Fruit fly (Drosophila melanogaster): ENCODE data around the gene Kaz.

Kaz gene

dm6 chr3R:24805048-24805447, 24.7 kb downstream of the Kaz start, which contains the start of gene polybromo:
Gene polybromo, minus strand, starts transcription at chr3R:24805259.
- TF ChIP-seq CG32006 (GFP tag; optimal IDR thresholded peaks at IDR 0.05) (no peak), achi (GFP tag; optimal IDR thresholded peaks at IDR 0.05) (no peak), Hr38 (GFP tag; optimal IDR thresholded peaks at IDR 0.05) (no peak), CG7368 (GFP tag; optimal IDR thresholded peaks at IDR 0.05) (no peak), fd85E (GFP tag; optimal IDR thresholded peaks at IDR 0.05) (no peak), CG6808 (GFP tag; optimal IDR thresholded peaks at IDR 0.05) (no peak), CG9139 (GFP tag; optimal IDR thresholded peaks at IDR 0.05) (no peak), Sox15 (GFP tag; optimal IDR thresholded peaks at IDR 0.05) (no peak)

DNA sequence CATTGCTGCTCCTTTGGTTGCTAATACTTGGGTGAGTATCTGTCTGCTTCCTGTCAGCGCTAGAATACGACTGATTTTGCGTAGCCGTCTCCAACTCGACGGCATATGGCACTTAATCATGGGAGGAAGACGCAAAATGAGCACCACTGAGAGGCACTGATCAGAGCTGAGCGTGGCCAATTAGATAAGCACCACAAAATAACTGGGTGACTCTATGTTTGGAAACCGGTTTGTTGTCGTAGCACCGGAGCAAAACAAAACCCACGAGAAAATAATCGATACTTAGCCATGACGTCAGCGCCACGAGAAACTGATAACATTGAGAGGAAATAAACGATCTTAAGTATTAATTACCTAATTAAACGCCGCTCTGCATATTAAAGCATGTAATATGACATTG, 30.3 kb downstream of the Kaz start, which contains the start of gene Ude:
Gene Ude (minus strand): TSS at position 166 of the 400 bp plus-strand sequence.
- TF ChIP-seq achi (GFP tag; optimal IDR thresholded peaks at IDR 0.05) (no peak), CG8119 (GFP tag; IDR thresholded peaks at IDR 0.05) (no peak), vri (GFP tag; optimal IDR thresholded peaks at IDR 0.05) (peak; percentile 19), CG9139 (GFP tag; optimal IDR thresholded peaks at IDR 0.05) (no peak)

DNA sequence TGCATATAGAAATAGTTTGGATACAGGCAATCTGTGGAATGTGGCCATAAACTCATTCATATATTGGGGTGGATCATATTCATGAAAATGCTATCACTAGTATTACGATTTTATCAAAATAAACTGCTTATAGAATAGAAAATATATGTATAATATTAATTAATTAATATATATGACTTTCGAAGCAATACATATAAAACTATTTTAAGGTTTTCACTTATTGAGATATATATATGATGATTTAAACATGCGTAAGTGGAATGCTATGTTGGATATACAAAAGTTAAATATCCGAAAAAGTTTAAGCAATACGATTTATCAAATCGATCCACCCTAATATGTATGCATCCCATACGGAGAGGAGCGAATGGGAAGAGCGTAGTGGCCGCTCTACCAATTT, 31.2 kb downstream of the Kaz start:
- TF ChIP-seq Sox15 (GFP tag; optimal IDR thresholded peaks at IDR 0.05) (no peak), CG8119 (GFP tag; IDR thresholded peaks at IDR 0.05) (peak; percentile 34; the same call in 2 of the 3 replicates)

DNA sequence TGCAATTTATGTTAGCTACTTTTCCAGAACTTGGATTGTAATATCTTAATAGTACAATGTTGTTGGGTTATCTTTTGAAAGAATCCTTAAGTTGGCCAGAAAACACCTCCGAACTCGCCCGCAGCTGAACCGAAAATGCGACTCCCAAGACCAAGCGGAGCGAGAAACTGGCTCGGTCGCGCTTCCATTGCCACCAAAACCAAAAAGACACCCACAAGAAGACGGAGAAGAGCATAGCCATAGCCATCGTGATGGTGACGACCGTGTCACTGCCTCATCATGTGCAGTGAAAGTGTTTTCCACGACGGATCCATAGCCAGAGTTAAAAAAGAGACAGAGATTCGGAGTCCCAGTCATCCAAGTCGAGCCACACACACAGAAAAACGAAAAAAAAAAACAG, 39.7 kb downstream of the Kaz start, which contains the start of gene CG13634:
Gene CG13634 (minus strand): TSS at position 101 of the 400 bp plus-strand sequence.
- TF ChIP-seq CG8319 (GFP tag; optimal IDR thresholded peaks at IDR 0.05) (no peak), Hr39 (GFP tag; optimal IDR thresholded peaks at IDR 0.05) (no peak), CG16779 (tag; optimal IDR thresholded peaks at IDR 0.05) (no peak), Sox15 (GFP tag; optimal IDR thresholded peaks at IDR 0.05) (no peak), CG32006 (GFP tag; optimal IDR thresholded peaks at IDR 0.05) (no peak), Eip93F (GFP tag; optimal IDR thresholded peaks at IDR 0.05) (no peak), OdsH (GFP tag; optimal IDR thresholded peaks at IDR 0.05) (no peak), CG11902 (GFP tag; optimal IDR thresholded peaks at IDR 0.05) (no peak), CG9139 (GFP tag; optimal IDR thresholded peaks at IDR 0.05) (no peak), CG8632 (GFP tag; optimal IDR thresholded peaks at IDR 0.05) (no peak), CG1621 (tag; optimal IDR thresholded peaks at IDR 0.05) (no peak), eg (GFP tag; IDR thresholded peaks at IDR 0.05) (no peak), CG6808 (GFP tag; optimal IDR thresholded peaks at IDR 0.05) (no peak)

- TF ChIP-seq CG34406 (GFP tag; optimal IDR thresholded peaks at IDR 0.05) (no peak), CG32006 (GFP tag; optimal IDR thresholded peaks at IDR 0.05) (no peak), svp (GFP tag) (no peak), CG8319 (GFP tag; optimal IDR thresholded peaks at IDR 0.05) (no peak), Met (GFP tag; optimal IDR thresholded peaks at IDR 0.05) (no peak), net (GFP tag; optimal IDR thresholded peaks at IDR 0.05) (no peak), esn (GFP tag; optimal IDR thresholded peaks at IDR 0.05) (no peak), CG3919 (GFP tag; optimal IDR thresholded peaks at IDR 0.05) (no peak), CG6854 (GFP tag; optimal IDR thresholded peaks at IDR 0.05) (no peak), CG16779 (tag; optimal IDR thresholded peaks at IDR 0.05) (no peak), acj6 (GFP tag; optimal IDR thresholded peaks at IDR 0.05) (no peak), CG10631 (GFP tag; optimal IDR thresholded peaks at IDR 0.05) (no peak)
These were observed 42.0 kb downstream of the Kaz start, which contains the start of gene Ets96B for dm6 chr3R:24787734-24788133. Gene Ets96B, plus strand, starts transcription at chr3R:24788054.

DNA sequence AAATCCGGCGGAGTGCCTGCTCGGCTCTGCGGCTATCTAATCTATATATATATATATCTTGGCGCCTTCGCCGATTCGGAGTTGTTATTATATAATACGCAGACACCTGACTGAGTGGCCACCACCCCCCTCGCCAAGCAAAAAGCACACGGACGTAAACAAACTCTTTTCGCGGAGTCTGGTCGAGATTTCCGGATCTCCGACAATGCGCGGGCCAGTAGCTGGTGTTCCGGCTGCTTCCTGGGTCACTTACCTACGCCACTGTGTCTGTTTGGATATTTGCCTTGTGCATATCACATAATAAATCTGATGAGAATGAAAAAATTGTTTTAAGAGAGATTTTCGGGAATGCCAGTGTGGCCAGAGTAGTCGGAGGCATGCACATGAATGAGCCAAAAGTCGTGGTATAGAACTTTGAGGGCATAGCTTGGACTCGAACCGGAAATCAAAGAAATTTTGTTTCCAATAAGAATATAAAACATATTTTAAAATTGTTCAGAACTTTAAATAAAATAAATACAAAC, 42.7 kb downstream of the Kaz start, which contains the start of gene CG5805:
Gene CG5805 (minus strand): TSS at position 380 of the 524 bp plus-strand sequence.
- TF ChIP-seq CG11762 (GFP tag; optimal IDR thresholded peaks at IDR 0.05; ENCODE audit: insufficient read depth) = peak; percentile 39
- TF ChIP-seq Sox15 (GFP tag; optimal IDR thresholded peaks at IDR 0.05) = peak; percentile 52
- TF ChIP-seq CG31627 (GFP tag; optimal IDR thresholded peaks at IDR 0.05) = peak; percentile 65
- peak; percentile 58 for TF ChIP-seq acj6 (GFP tag; optimal IDR thresholded peaks at IDR 0.05)
- TF ChIP-seq Hr4 (GFP tag; optimal IDR thresholded peaks at IDR 0.05) = peak; percentile 35
- no peak for TF ChIP-seq CG6854 (GFP tag; optimal IDR thresholded peaks at IDR 0.05)
- peak; percentile 69 for TF ChIP-seq topi (GFP tag; optimal IDR thresholded peaks at IDR 0.05)
- no peak for TF ChIP-seq CG3032 (tag; optimal IDR thresholded peaks at IDR 0.05)
- no peak for TF ChIP-seq CG8119 (GFP tag; IDR thresholded peaks at IDR 0.05)
- TF ChIP-seq CG10631 (GFP tag; optimal IDR thresholded peaks at IDR 0.05) = no peak
- TF ChIP-seq Lpt (GFP tag; optimal IDR thresholded peaks at IDR 0.05) = no peak
- peak; percentile 62 for TF ChIP-seq CG8319 (GFP tag; optimal IDR thresholded peaks at IDR 0.05)
- TF ChIP-seq fd85E (GFP tag; optimal IDR thresholded peaks at IDR 0.05) = no peak
- peak; percentile 31 for TF ChIP-seq Sox102F (GFP tag; optimal IDR thresholded peaks at IDR 0.05)
- peak; percentile 15 for TF ChIP-seq CG6808 (GFP tag; optimal IDR thresholded peaks at IDR 0.05)
- peak; percentile 36 for TF ChIP-seq Eip75B (GFP tag; optimal IDR thresholded peaks at IDR 0.05)
- peak; percentile 4 for TF ChIP-seq dac (GFP tag; optimal IDR thresholded peaks at IDR 0.05)
- peak; percentile 82 for TF ChIP-seq CG6163 (GFP tag; IDR thresholded peaks at IDR 0.05)
- peak; percentile 70 for TF ChIP-seq achi (GFP tag; optimal IDR thresholded peaks at IDR 0.05)
- TF ChIP-seq CG15336 (GFP tag; IDR thresholded peaks at IDR 0.05) = no peak
- TF ChIP-seq svp (GFP tag) = peak; percentile 80
- TF ChIP-seq CG10669 (GFP tag; optimal IDR thresholded peaks at IDR 0.05) = peak; percentile 61
